Fruit fly (Drosophila melanogaster) whole organism, embryonic: Measurements from ENCODE around the gene CG8560.

Experiments
- ATbp ChIP-seq: fragments of 200-800 bp; sonication (Bioruptor generic); optimal IDR thresholded peaks from 2 replicates; lab custom pipeline; 2017; ENCODE audit warnings: missing biosample characterization, mild to moderate bottlenecking, missing genetic modification characterization, missing genetic modification reagents
- B-H2 ChIP-seq: fragments of 200-800 bp; sonication (Bioruptor generic); optimal IDR thresholded peaks from 2 replicates; lab custom pipeline; 2018; ENCODE audit warnings: missing biosample characterization, mild to moderate bottlenecking, missing genetic modification characterization
- CG10209 ChIP-seq: fragments of 200-800 bp; sonication (Bioruptor generic); optimal IDR thresholded peaks from 3 replicates; lab custom pipeline; 2017; ENCODE audit warnings: missing biosample characterization, mild to moderate bottlenecking, missing genetic modification characterization, missing genetic modification reagents
- CG10366 ChIP-seq: fragments of 200-800 bp; sonication (Bioruptor generic); IDR thresholded peaks from 2 replicates; pipeline ENCODE4 v1.3.6; 2022; ENCODE audit warnings: missing biosample characterization, missing genetic modification characterization
- CG10959 ChIP-seq: fragments of 200-800 bp; sonication (Bioruptor generic); IDR thresholded peaks from 2 replicates; pipeline ENCODE4 v1.3.6; 2022; ENCODE audit warnings: missing biosample characterization, missing genetic modification characterization
- CG11695 ChIP-seq: fragments of 200-800 bp; sonication (Bioruptor generic); IDR thresholded peaks from 3 replicates; pipeline ENCODE4 v1.3.6; 2022; ENCODE audit warnings: missing biosample characterization, missing genetic modification characterization
- CG11696 ChIP-seq: fragments of 200-800 bp; sonication (Bioruptor generic); IDR thresholded peaks from 2 replicates; pipeline ENCODE4 v1.3.6; 2022; ENCODE audit warnings: missing biosample characterization, missing genetic modification characterization
- CG11723 ChIP-seq: fragments of 200-800 bp; sonication (Bioruptor generic); optimal IDR thresholded peaks from 2 replicates; lab custom pipeline; 2017; ENCODE audit warnings: missing biosample characterization, mild to moderate bottlenecking, missing genetic modification characterization
- CG12942 ChIP-seq: fragments of 200-800 bp; sonication (Bioruptor generic); optimal IDR thresholded peaks from 3 replicates; lab custom pipeline; 2016; ENCODE audit warnings: missing biosample characterization, missing genetic modification characterization
- CG15011 ChIP-seq: fragments of 200-800 bp; sonication (Bioruptor generic); optimal IDR thresholded peaks from 3 replicates; lab custom pipeline; 2018; ENCODE audit warnings: missing biosample characterization, mild to moderate bottlenecking, missing genetic modification characterization
- CG15514 ChIP-seq: fragments of 200-800 bp; sonication (Bioruptor generic); optimal IDR thresholded peaks from 3 replicates; lab custom pipeline; 2017; ENCODE audit warnings: missing biosample characterization, missing genetic modification characterization, mild to moderate bottlenecking, moderate library complexity, missing genetic modification reagents
- CG1603 ChIP-seq: fragments of 200-800 bp; sonication (Bioruptor generic); optimal IDR thresholded peaks from 2 replicates; lab custom pipeline; 2019; ENCODE audit warnings: missing biosample characterization, mild to moderate bottlenecking, missing genetic modification characterization, moderate library complexity
- CG17568 ChIP-seq: fragments of 200-800 bp; sonication (Bioruptor generic); optimal IDR thresholded peaks from 2 replicates; lab custom pipeline; 2018; ENCODE audit warnings: missing biosample characterization, mild to moderate bottlenecking, missing genetic modification characterization, moderate library complexity
- CG3163 ChIP-seq: fragments of 200-800 bp; sonication (Bioruptor generic); optimal IDR thresholded peaks from 3 replicates; lab custom pipeline; 2016; ENCODE audit warnings: missing biosample characterization, missing genetic modification characterization
- CG3726 ChIP-seq: fragments of 200-800 bp; sonication (Bioruptor generic); IDR thresholded peaks from 3 replicates; pipeline ENCODE4, ENCODE4 v1.3.6; 2022; ENCODE audit warnings: missing biosample characterization, missing genetic modification characterization
- CG3838 ChIP-seq: fragments of 200-800 bp; sonication (Bioruptor generic); optimal IDR thresholded peaks from 3 replicates; lab custom pipeline; 2016; ENCODE audit warnings: missing biosample characterization, missing genetic modification characterization
- CG4328 ChIP-seq: fragments of 200-800 bp; sonication (Bioruptor generic); optimal IDR thresholded peaks from 3 replicates; lab custom pipeline; 2017; ENCODE audit warnings: missing biosample characterization, missing genetic modification reagents, missing genetic modification characterization
- CG6654 ChIP-seq: fragments of 200-800 bp; sonication (Bioruptor generic); optimal IDR thresholded peaks from 2 replicates; lab custom pipeline; 2017; ENCODE audit warnings: missing biosample characterization, mild to moderate bottlenecking, missing genetic modification characterization
- CG6854 ChIP-seq: fragments of 200-800 bp; sonication (Bioruptor generic); optimal IDR thresholded peaks from 3 replicates; lab custom pipeline; 2017; ENCODE audit warnings: missing biosample characterization, mild to moderate bottlenecking, missing genetic modification characterization
- CG8478 ChIP-seq: fragments of >200 bp; optimal IDR thresholded peaks from 2 replicates; lab custom pipeline; 2018
- D19B ChIP-seq: fragments of 200-800 bp; sonication (Bioruptor generic); optimal IDR thresholded peaks from 2 replicates; lab custom pipeline; 2017; ENCODE audit warnings: missing biosample characterization, mild to moderate bottlenecking, missing genetic modification characterization
- Dip3 ChIP-seq: fragments of 200-800 bp; sonication (Bioruptor generic); optimal IDR thresholded peaks from 3 replicates; lab custom pipeline; 2016; ENCODE audit warnings: missing biosample characterization, missing genetic modification characterization
- Dp ChIP-seq: fragments of 200-800 bp; sonication (Bioruptor generic); optimal IDR thresholded peaks from 2 replicates; lab custom pipeline; 2018; ENCODE audit warnings: missing biosample characterization, mild to moderate bottlenecking, missing genetic modification characterization, moderate library complexity
- Fer2 ChIP-seq: fragments of 200-800 bp; sonication (Bioruptor generic); optimal IDR thresholded peaks from 2 replicates; lab custom pipeline; 2018; ENCODE audit warnings: missing biosample characterization, mild to moderate bottlenecking, missing genetic modification characterization, moderate library complexity
- Fer3 ChIP-seq: fragments of 200-800 bp; sonication (Bioruptor generic); optimal IDR thresholded peaks from 2 replicates; lab custom pipeline; 2018; ENCODE audit warnings: missing biosample characterization, mild to moderate bottlenecking, missing genetic modification characterization, moderate library complexity
- HmgD ChIP-seq: fragments of 200-800 bp; sonication (Bioruptor generic); optimal IDR thresholded peaks from 3 replicates; lab custom pipeline; 2016; ENCODE audit warnings: missing biosample characterization, missing genetic modification characterization
- Hr39 ChIP-seq: fragments of >200 bp; optimal IDR thresholded peaks from 2 replicates; lab custom pipeline; 2017
- Jarid2 ChIP-seq: fragments of 200-800 bp; sonication (Bioruptor generic); optimal IDR thresholded peaks from 3 replicates; lab custom pipeline; 2017; ENCODE audit warnings: mild to moderate bottlenecking, missing biosample characterization, missing genetic modification reagents, missing genetic modification characterization
- NFAT ChIP-seq: fragments of 200-800 bp; sonication (Bioruptor generic); IDR thresholded peaks from 2 replicates; pipeline ENCODE4 v1.3.6; 2022; ENCODE audit warnings: missing biosample characterization, missing genetic modification characterization
- TFAM ChIP-seq: fragments of 200-800 bp; sonication (Bioruptor generic); optimal IDR thresholded peaks from 2 replicates; lab custom pipeline; 2017; ENCODE audit warnings: missing biosample characterization, missing genetic modification characterization, inconsistent platforms
- ase ChIP-seq: fragments of 200-800 bp; sonication (Bioruptor generic); IDR thresholded peaks from 3 replicates; pipeline ENCODE4 v1.3.6; 2022; ENCODE audit warnings: missing biosample characterization, missing genetic modification characterization
- bigmax ChIP-seq: fragments of 200-800 bp; sonication (Bioruptor generic); optimal IDR thresholded peaks from 2 replicates; lab custom pipeline; 2018; ENCODE audit warnings: missing biosample characterization, mild to moderate bottlenecking, missing genetic modification characterization
- dan ChIP-seq: fragments of 200-800 bp; sonication (Bioruptor generic); IDR thresholded peaks from 2 replicates; pipeline ENCODE4 v1.3.6; 2022; ENCODE audit warnings: missing biosample characterization, missing genetic modification characterization
- eve ChIP-seq, 2 experiments: fragments of >200 bp; optimal IDR thresholded peaks; 2 replicates each; lab custom pipeline; 2017; ENCODE audit warnings: missing biosample characterization in 2 of 2, missing genetic modification characterization in 2 of 2
- fru ChIP-seq: fragments of >200 bp; optimal IDR thresholded peaks from 2 replicates; lab custom pipeline; 2017
- gce ChIP-seq: fragments of 200-800 bp; sonication (Bioruptor generic); IDR thresholded peaks from 3 replicates; pipeline ENCODE4 v1.3.6; 2022; ENCODE audit warnings: missing biosample characterization, missing genetic modification characterization
- gfzf ChIP-seq: fragments of 200-800 bp; sonication (Bioruptor generic); optimal IDR thresholded peaks from 2 replicates; lab custom pipeline; 2016; ENCODE audit warnings: missing biosample characterization, mild to moderate bottlenecking, missing genetic modification characterization, moderate library complexity
- ham ChIP-seq: fragments of 200-800 bp; sonication (Bioruptor generic); IDR thresholded peaks from 2 replicates; pipeline ENCODE4 v1.3.6; 2022; ENCODE audit warnings: missing biosample characterization, missing genetic modification characterization
- klu ChIP-seq: fragments of 200-800 bp; sonication (Bioruptor generic); IDR thresholded peaks from 2 replicates; pipeline ENCODE4 v1.3.6; 2022; ENCODE audit warnings: missing biosample characterization, missing genetic modification characterization
- lilli ChIP-seq: fragments of 200-800 bp; sonication (Bioruptor generic); optimal IDR thresholded peaks from 3 replicates; lab custom pipeline; 2016; ENCODE audit warnings: missing biosample characterization, missing genetic modification characterization
- mam ChIP-seq: fragments of 200-800 bp; sonication (Bioruptor generic); optimal IDR thresholded peaks from 3 replicates; lab custom pipeline; 2016; ENCODE audit warnings: missing biosample characterization, missing genetic modification characterization
- nmo ChIP-seq: fragments of 200-800 bp; sonication (Bioruptor generic); optimal IDR thresholded peaks from 2 replicates; lab custom pipeline; 2018; ENCODE audit warnings: missing biosample characterization, mild to moderate bottlenecking, missing genetic modification characterization, moderate library complexity
- onecut ChIP-seq: fragments of 200-800 bp; sonication (Bioruptor generic); IDR thresholded peaks from 2 replicates; pipeline ENCODE4 v1.3.6; 2022; ENCODE audit warnings: missing biosample characterization, missing genetic modification characterization
- ro ChIP-seq: fragments of 200-800 bp; sonication (Bioruptor generic); IDR thresholded peaks from 2 replicates; pipeline ENCODE4 v1.3.6; 2022; ENCODE audit warnings: missing biosample characterization, missing genetic modification characterization
- sc ChIP-seq, 3 experiments: fragments of >200 bp in 2 of 3; fragments of 200-800 bp in 1 of 3; sonication (Bioruptor generic) in 1 of 3; optimal IDR thresholded peaks; 2 replicates in 2 of 3; 3 replicates in 1 of 3; lab custom pipeline; 2017; ENCODE audit warnings: mild to moderate bottlenecking in 1 of 3, missing biosample characterization in 1 of 3, missing genetic modification characterization in 1 of 3, missing genetic modification reagents in 1 of 3
- sisA ChIP-seq: fragments of 200-800 bp; sonication (Bioruptor generic); IDR thresholded peaks from 2 replicates; pipeline ENCODE4 v1.3.6; 2022; ENCODE audit warnings: missing biosample characterization, missing genetic modification characterization
- sna ChIP-seq: fragments of 200-800 bp; sonication (Bioruptor generic); IDR thresholded peaks from 2 replicates; pipeline ENCODE4 v1.3.6; 2022; ENCODE audit warnings: missing biosample characterization, missing genetic modification characterization; ENCODE audit not compliant: partially characterized antibody
- toy ChIP-seq: fragments of 200-800 bp; sonication (Bioruptor generic); IDR thresholded peaks from 2 replicates; pipeline ENCODE4 v1.3.6; 2022; ENCODE audit warnings: missing biosample characterization, missing genetic modification characterization
- vnd ChIP-seq: fragments of 200-800 bp; sonication (Bioruptor generic); IDR thresholded peaks from 3 replicates; pipeline ENCODE4 v1.3.6; 2022; ENCODE audit warnings: missing biosample characterization, missing genetic modification characterization; ENCODE audit not compliant: partially characterized antibody
- wor ChIP-seq: fragments of 200-800 bp; sonication (Bioruptor generic); IDR thresholded peaks from 2 replicates; pipeline ENCODE4 v1.3.6; 2022; ENCODE audit warnings: missing biosample characterization, missing genetic modification characterization

Gene CG8560

dm6 chr3L:7367798-7368678, 35.9 kb downstream of the CG8560 start (continued):
- peak; percentile 12 for TF ChIP-seq CG1603 (tag; lab: Kevin White, UChicago)
- TF ChIP-seq Dip3 (GFP tag; lab: Kevin White, UChicago): no peak
- no peak for TF ChIP-seq CG17568
- no peak for TF ChIP-seq Fer2
- TF ChIP-seq B-H2 (GFP tag; lab: Kevin White, UChicago): no peak
- peak; percentile 26 for TF ChIP-seq CG12942 (GFP tag; lab: Kevin White, UChicago)
- no peak for TF ChIP-seq CG6854 (GFP tag; lab: Kevin White, UChicago)
- peak; percentile 35 for TF ChIP-seq lilli (GFP tag; lab: Kevin White, UChicago)
- peak; percentile 46 for TF ChIP-seq klu (GFP tag; lab: Robert Waterston, UW)
- TF ChIP-seq ham (GFP tag; lab: Robert Waterston, UW): no peak
- TF ChIP-seq CG3726 (GFP tag; lab: Robert Waterston, UW): no peak
- TF ChIP-seq bigmax (GFP tag; lab: Kevin White, UChicago): no peak
- TF ChIP-seq Hr39 (lab: Kevin White, UChicago): no peak
- no peak for TF ChIP-seq CG3838 (GFP tag; lab: Kevin White, UChicago)
- no peak for TF ChIP-seq ro (GFP tag; lab: Robert Waterston, UW)
- TF ChIP-seq CG10959 (GFP tag; lab: Robert Waterston, UW): no peak
- TF ChIP-seq CG8478 (lab: Kevin White, UChicago): no peak
- TF ChIP-seq Dp: no peak
- TF ChIP-seq gfzf: no peak
- TF ChIP-seq ase (GFP tag; lab: Robert Waterston, UW): no peak
- no peak for TF ChIP-seq TFAM
- no peak for TF ChIP-seq wor (GFP tag; lab: Robert Waterston, UW)
- TF ChIP-seq CG15011 (GFP tag; lab: Kevin White, UChicago): no peak
- TF ChIP-seq nmo (GFP tag; lab: Kevin White, UChicago): peak; percentile 24
- TF ChIP-seq CG4328 (GFP tag; lab: Kevin White, UChicago): no peak
- no peak for TF ChIP-seq D19B (GFP tag; lab: Kevin White, UChicago)
- no peak for TF ChIP-seq Jarid2
- TF ChIP-seq sc (optimal IDR thresholded peaks at IDR 0.05; lab: Kevin White, UChicago): no peak
- TF ChIP-seq sc (GFP tag; optimal IDR thresholded peaks at IDR 0.05; lab: Kevin White, UChicago): no peak
- TF ChIP-seq CG3163 (GFP tag; lab: Kevin White, UChicago): no peak
- TF ChIP-seq fru (lab: Kevin White, UChicago): no peak
- TF ChIP-seq CG11723: no peak
- peak; percentile 35 for TF ChIP-seq CG10209 (GFP tag; lab: Kevin White, UChicago)
- TF ChIP-seq eve (GFP tag; optimal IDR thresholded peaks at IDR 0.05; lab: Kevin White, UChicago): no peak
- TF ChIP-seq gce: no peak
- peak; percentile 19 for TF ChIP-seq Fer3
- TF ChIP-seq HmgD: peak; percentile 7
- TF ChIP-seq CG10366 (GFP tag; lab: Robert Waterston, UW): peak; percentile 40; the same call in 1 of the 2 replicates
- 0 out of 2 replicates have a peak, but pooled peaks have one; percentile 25 for TF ChIP-seq onecut (GFP tag; lab: Robert Waterston, UW)
- no peak for TF ChIP-seq ATbp
- no peak for TF ChIP-seq sna (GFP tag; lab: Robert Waterston, UW)
- TF ChIP-seq mam (GFP tag; lab: Kevin White, UChicago): no peak
- 0 out of 3 replicates have a peak, but pooled peaks have one; percentile 28 for TF ChIP-seq vnd (GFP tag; lab: Robert Waterston, UW)
- no peak for TF ChIP-seq CG11696 (GFP tag; lab: Robert Waterston, UW)
- TF ChIP-seq CG15514 (GFP tag; lab: Kevin White, UChicago): peak; percentile 34
- peak; percentile 62 for TF ChIP-seq CG11695 (GFP tag; lab: Robert Waterston, UW)
- no peak for TF ChIP-seq dan (GFP tag; lab: Robert Waterston, UW)
- no peak for TF ChIP-seq NFAT (GFP tag; lab: Robert Waterston, UW)
- TF ChIP-seq sisA: no peak
- no peak for TF ChIP-seq toy (GFP tag; lab: Robert Waterston, UW)
- no peak for TF ChIP-seq CG6654 (GFP tag; lab: Kevin White, UChicago)
